Worm (Caenorhabditis elegans): ENCODE data around the gene F48F7.5.

DNA sequence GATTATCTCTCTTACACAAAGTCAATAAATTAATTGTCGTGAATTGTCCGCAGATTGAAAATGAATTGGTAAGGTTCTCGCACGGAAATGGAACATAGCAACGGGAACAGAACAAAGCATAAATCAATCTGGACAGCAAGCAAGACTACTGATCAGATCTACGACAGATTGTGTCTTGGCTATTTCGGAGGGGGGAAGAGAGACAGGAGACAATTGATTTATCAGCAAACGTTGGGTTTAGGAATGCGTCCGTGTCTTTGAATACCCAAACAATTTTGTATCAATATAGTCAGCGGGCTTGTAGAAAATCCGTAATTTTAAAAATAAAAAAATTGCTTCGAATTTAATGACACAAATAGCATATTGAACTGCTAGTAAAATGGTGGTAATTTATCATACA is 34.2 kb upstream of the F48F7.5 start:
- TF ChIP-seq ztf-4 (tag; optimal IDR thresholded peaks at IDR 0.05) (no peak), snpc-4 (tag; optimal IDR thresholded peaks at IDR 0.05) (no peak), nhr-11 (tag; optimal IDR thresholded peaks at IDR 0.05) (no peak), aly-2 (tag; optimal IDR thresholded peaks at IDR 0.05) (no peak), eor-1 (tag; optimal IDR thresholded peaks at IDR 0.05) (no peak), lin-39 (tag; optimal IDR thresholded peaks at IDR 0.05) (no peak), pqm-1 (tag; optimal IDR thresholded peaks at IDR 0.05) (no peak), sea-2 (GFP tag; optimal IDR thresholded peaks at IDR 0.05) (no peak), elt-3 (tag; optimal IDR thresholded peaks at IDR 0.05) (peak in 2 of 3 experiments; percentile 58 to 86), nhr-67 (tag; optimal IDR thresholded peaks at IDR 0.05) (no peak), elt-1 (tag; optimal IDR thresholded peaks at IDR 0.05) (peak; percentile 44), zag-1 (tag; optimal IDR thresholded peaks at IDR 0.05) (no peak)

Measured in whole organism, L3 larva.